Fruit fly (Drosophila melanogaster) whole organism, adult: ENCODE data around the gene CG17219.

Experiments
- CG1620 ChIP-seq: fragments of 200-800 bp; sonication (Bioruptor generic); optimal IDR thresholded peaks from 2 replicates; lab custom pipeline; 2016; ENCODE audit warnings: missing biosample characterization, missing genetic modification characterization
- ovo ChIP-seq: fragments of 200-800 bp; sonication (Bioruptor generic); optimal IDR thresholded peaks from 2 replicates; lab custom pipeline; 2016; ENCODE audit warnings: missing biosample characterization, missing genetic modification characterization

DNA sequence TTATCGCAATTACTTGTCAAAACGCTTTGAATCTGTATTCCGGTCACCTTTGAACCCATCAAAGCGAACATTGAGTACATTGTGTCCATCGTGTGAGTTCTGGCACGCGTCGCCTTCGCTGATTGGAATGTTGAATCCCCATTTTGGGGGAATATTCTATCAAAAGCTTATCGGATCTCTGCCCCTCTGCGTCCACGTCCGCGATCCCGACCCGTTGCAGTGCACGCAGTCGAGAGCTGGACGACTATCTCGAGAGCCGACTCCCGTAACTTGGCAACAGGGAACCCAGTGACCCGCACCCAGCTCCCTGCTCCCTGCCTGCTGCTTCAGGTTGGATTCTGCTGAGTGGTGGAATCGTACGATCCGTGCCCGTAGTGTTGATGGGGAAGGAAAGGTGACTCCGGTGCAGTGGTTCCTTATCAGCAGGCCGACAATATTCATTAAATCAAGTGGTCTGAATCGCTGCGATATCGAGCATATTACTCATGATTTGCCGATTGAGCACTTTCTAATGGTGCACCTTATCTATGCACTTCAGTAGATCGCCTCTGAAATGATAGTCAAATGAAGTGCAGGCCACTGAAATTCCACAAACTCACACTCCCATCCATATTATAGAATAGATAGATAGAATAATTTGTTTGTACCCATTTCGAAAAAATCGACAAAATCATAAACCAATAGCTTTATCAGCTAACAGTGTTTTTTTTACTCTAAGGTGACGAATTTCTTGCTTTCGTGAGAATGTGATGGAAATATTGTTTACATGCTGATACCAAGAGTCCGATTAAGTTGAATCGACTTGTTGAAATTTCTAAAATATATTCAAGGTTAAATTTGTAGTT is 15.8 kb downstream of the CG17219 start:
- no peak for TF ChIP-seq ovo (GFP tag; lab: Kevin White, UChicago)
- TF ChIP-seq CG1620 (GFP tag; lab: Kevin White, UChicago): no peak
